Fruit fly (Drosophila melanogaster) whole organism, embryonic: Measurements from ENCODE around the gene ebd1.

Source experiments
- Adf1 ChIP-seq: fragments of 200-800 bp; sonication (Bioruptor generic); IDR thresholded peaks from 2 replicates; pipeline ENCODE4 v1.3.6; 2022; ENCODE audit warnings: missing biosample characterization, missing genetic modification characterization
- Atf-2 ChIP-seq: fragments of 200-800 bp; sonication (Bioruptor generic); optimal IDR thresholded peaks from 2 replicates; lab custom pipeline; 2016; ENCODE audit warnings: missing biosample characterization, missing genetic modification characterization
- BtbVII ChIP-seq: fragments of 200-800 bp; sonication (Bioruptor generic); optimal IDR thresholded peaks from 3 replicates; lab custom pipeline; 2017; ENCODE audit warnings: missing biosample characterization, mild to moderate bottlenecking, missing genetic modification characterization
- CG10654 ChIP-seq: fragments of 200-800 bp; sonication (Bioruptor generic); optimal IDR thresholded peaks from 2 replicates; lab custom pipeline; 2016; ENCODE audit warnings: missing biosample characterization, missing genetic modification characterization
- CG11247 ChIP-seq: fragments of 200-800 bp; sonication (Bioruptor generic); IDR thresholded peaks from 2 replicates; pipeline ENCODE4 v1.3.6; 2022; ENCODE audit warnings: missing biosample characterization, missing genetic modification characterization
- CG11456 ChIP-seq: fragments of 200-800 bp; sonication (Bioruptor generic); IDR thresholded peaks from 3 replicates; pipeline ENCODE4 v1.3.6; 2022; ENCODE audit warnings: missing biosample characterization, missing genetic modification characterization
- CG12769 ChIP-seq: fragments of 200-800 bp; sonication (Bioruptor generic); optimal IDR thresholded peaks from 2 replicates; lab custom pipeline; 2019; ENCODE audit warnings: missing biosample characterization, mild to moderate bottlenecking, missing genetic modification characterization, moderate library complexity
- CG12942 ChIP-seq: fragments of 200-800 bp; sonication (Bioruptor generic); optimal IDR thresholded peaks from 3 replicates; lab custom pipeline; 2016; ENCODE audit warnings: missing biosample characterization, missing genetic modification characterization
- CG16815 ChIP-seq: fragments of 200-800 bp; sonication (Bioruptor generic); optimal IDR thresholded peaks from 3 replicates; lab custom pipeline; 2017; ENCODE audit warnings: missing biosample characterization, mild to moderate bottlenecking, missing genetic modification characterization
- CG17361 ChIP-seq: fragments of 200-800 bp; sonication (Bioruptor generic); IDR thresholded peaks from 3 replicates; pipeline ENCODE4 v1.3.6; 2022; ENCODE audit warnings: missing biosample characterization, missing genetic modification characterization
- CG18262 ChIP-seq: fragments of 200-800 bp; optimal IDR thresholded peaks from 3 replicates; lab custom pipeline; 2019; ENCODE audit warnings: missing biosample characterization, mild to moderate bottlenecking, missing genetic modification characterization, moderate library complexity
- CG2120 ChIP-seq: fragments of 200-800 bp; sonication (Bioruptor generic); optimal IDR thresholded peaks from 3 replicates; lab custom pipeline; 2016; ENCODE audit warnings: missing biosample characterization, missing genetic modification characterization
- CG2712 ChIP-seq: fragments of 200-800 bp; optimal IDR thresholded peaks from 3 replicates; lab custom pipeline; 2019; ENCODE audit warnings: missing biosample characterization, mild to moderate bottlenecking, missing genetic modification characterization, moderate library complexity
- CG30431 ChIP-seq: fragments of 200-800 bp; sonication (Bioruptor generic); optimal IDR thresholded peaks from 2 replicates; lab custom pipeline; 2017; ENCODE audit warnings: missing biosample characterization, missing genetic modification characterization
- CG32532 ChIP-seq: fragments of 200-800 bp; sonication (Bioruptor generic); IDR thresholded peaks from 2 replicates; pipeline ENCODE4 v1.3.6; 2022; ENCODE audit warnings: missing biosample characterization, missing genetic modification characterization
- CG4404 ChIP-seq: fragments of 200-800 bp; sonication (Bioruptor generic); IDR thresholded peaks from 2 replicates; pipeline ENCODE4 v1.3.6; 2022; ENCODE audit warnings: missing biosample characterization, missing genetic modification characterization
- CG5245 ChIP-seq: fragments of 200-800 bp; sonication (Bioruptor generic); optimal IDR thresholded peaks from 3 replicates; lab custom pipeline; 2016; ENCODE audit warnings: missing biosample characterization, missing genetic modification characterization
- CG6765 ChIP-seq: fragments of 200-800 bp; sonication (Bioruptor generic); optimal IDR thresholded peaks from 3 replicates; lab custom pipeline; 2017; ENCODE audit warnings: missing biosample characterization, mild to moderate bottlenecking, missing genetic modification characterization
- CG6813 ChIP-seq: fragments of 200-800 bp; sonication (Bioruptor generic); optimal IDR thresholded peaks from 2 replicates; lab custom pipeline; 2017; ENCODE audit warnings: missing biosample characterization, missing genetic modification characterization, mild to moderate bottlenecking, moderate library complexity, missing genetic modification reagents
- CG7839 ChIP-seq: fragments of 200-800 bp; sonication (Bioruptor generic); optimal IDR thresholded peaks from 3 replicates; lab custom pipeline; 2018; ENCODE audit warnings: missing biosample characterization, mild to moderate bottlenecking, missing genetic modification characterization, moderate library complexity
- CG8388 ChIP-seq: fragments of 200-800 bp; sonication (Bioruptor generic); optimal IDR thresholded peaks from 2 replicates; lab custom pipeline; 2019; ENCODE audit warnings: missing biosample characterization, mild to moderate bottlenecking, missing genetic modification characterization, moderate library complexity
- CG9797 ChIP-seq: fragments of 200-800 bp; sonication (Bioruptor generic); optimal IDR thresholded peaks from 3 replicates; lab custom pipeline; 2018; ENCODE audit warnings: missing biosample characterization, mild to moderate bottlenecking, missing genetic modification characterization
- Deaf1 ChIP-seq: fragments of 200-800 bp; optimal IDR thresholded peaks from 3 replicates; lab custom pipeline; 2019; ENCODE audit warnings: missing biosample characterization, mild to moderate bottlenecking, missing genetic modification characterization, moderate library complexity
- Drgx ChIP-seq: fragments of 200-800 bp; sonication (Bioruptor generic); IDR thresholded peaks from 2 replicates; pipeline ENCODE4 v1.3.6; 2022; ENCODE audit warnings: missing biosample characterization, missing genetic modification characterization
- GATAe ChIP-seq: fragments of 200-800 bp; sonication (Bioruptor generic); conservative IDR thresholded peaks from 2 replicates; pipeline ENCODE4 v1.3.6; 2022; ENCODE audit warnings: missing biosample characterization, missing genetic modification characterization
- Gug ChIP-seq: fragments of 200-800 bp; sonication (Bioruptor generic); IDR thresholded peaks from 4 replicates; pipeline ENCODE4 v1.3.6; 2022; ENCODE audit warnings: missing biosample characterization, missing genetic modification characterization
- HLH4C ChIP-seq: fragments of 200-800 bp; sonication (Bioruptor generic); IDR thresholded peaks from 3 replicates; pipeline ENCODE4 v1.3.6; 2022; ENCODE audit warnings: missing biosample characterization, missing genetic modification characterization; ENCODE audit not compliant: partially characterized antibody
- HmgD ChIP-seq: fragments of 200-800 bp; sonication (Bioruptor generic); optimal IDR thresholded peaks from 3 replicates; lab custom pipeline; 2016; ENCODE audit warnings: missing biosample characterization, missing genetic modification characterization
- HmgZ ChIP-seq: fragments of 200-800 bp; sonication (Bioruptor generic); optimal IDR thresholded peaks from 2 replicates; lab custom pipeline; 2018; ENCODE audit warnings: missing biosample characterization, mild to moderate bottlenecking, missing genetic modification characterization
- Hmx ChIP-seq: fragments of 200-800 bp; sonication (Bioruptor generic); optimal IDR thresholded peaks from 2 replicates; lab custom pipeline; 2016; ENCODE audit warnings: missing biosample characterization, missing genetic modification characterization
- Mes4 ChIP-seq: fragments of 200-800 bp; sonication (Bioruptor generic); optimal IDR thresholded peaks from 2 replicates; lab custom pipeline; 2016; ENCODE audit warnings: missing biosample characterization, missing genetic modification characterization
- Myb ChIP-seq: fragments of 200-800 bp; sonication (Bioruptor generic); optimal IDR thresholded peaks from 2 replicates; lab custom pipeline; 2016; ENCODE audit warnings: missing biosample characterization, missing genetic modification characterization
- Nf-YB ChIP-seq: fragments of 200-800 bp; sonication (Bioruptor generic); optimal IDR thresholded peaks from 3 replicates; lab custom pipeline; 2019; ENCODE audit warnings: missing biosample characterization, mild to moderate bottlenecking, missing genetic modification characterization, moderate library complexity
- NfI ChIP-seq: fragments of 200-800 bp; sonication (Bioruptor generic); optimal IDR thresholded peaks from 3 replicates; lab custom pipeline; 2018; ENCODE audit warnings: missing biosample characterization, mild to moderate bottlenecking, missing genetic modification characterization, moderate library complexity
- Pdp1 ChIP-seq, 2 experiments: fragments of 200-800 bp; sonication (Bioruptor generic); optimal IDR thresholded peaks; 3 replicates each; lab custom pipeline; 2016; ENCODE audit warnings: missing biosample characterization in 2 of 2, missing genetic modification characterization in 2 of 2, mild to moderate bottlenecking in 1 of 2, moderate library complexity in 1 of 2
- aop ChIP-seq: fragments of 200-800 bp; sonication (Bioruptor generic); IDR thresholded peaks from 2 replicates; pipeline ENCODE4 v1.3.6; 2022; ENCODE audit warnings: missing biosample characterization, missing genetic modification characterization
- ap ChIP-seq: fragments of 200-800 bp; sonication (Bioruptor generic); IDR thresholded peaks from 2 replicates; pipeline ENCODE4 v1.3.6; 2022; ENCODE audit warnings: missing biosample characterization, missing genetic modification characterization
- bbx ChIP-seq: fragments of 200-800 bp; sonication (Bioruptor generic); IDR thresholded peaks from 2 replicates; pipeline ENCODE4 v1.3.6; 2022; ENCODE audit warnings: missing biosample characterization, missing genetic modification characterization; ENCODE audit not compliant: partially characterized antibody
- chm ChIP-seq: fragments of 200-800 bp; sonication (Bioruptor generic); IDR thresholded peaks from 2 replicates; pipeline ENCODE4 v1.3.6; 2022; ENCODE audit warnings: missing biosample characterization, missing genetic modification characterization
- ci ChIP-seq: fragments of 200-800 bp; sonication (Bioruptor generic); IDR thresholded peaks from 3 replicates; pipeline ENCODE4 v1.3.6; 2022; ENCODE audit warnings: missing biosample characterization, missing genetic modification characterization
- crc ChIP-seq: fragments of 200-800 bp; sonication (Bioruptor generic); optimal IDR thresholded peaks from 2 replicates; lab custom pipeline; 2016; ENCODE audit warnings: missing biosample characterization, missing genetic modification characterization
- ewg ChIP-seq: fragments of 200-800 bp; sonication (Bioruptor generic); optimal IDR thresholded peaks from 3 replicates; lab custom pipeline; 2017; ENCODE audit warnings: mild to moderate bottlenecking, missing biosample characterization, missing genetic modification reagents, missing genetic modification characterization
- gsb ChIP-seq: fragments of 200-800 bp; sonication (Bioruptor generic); IDR thresholded peaks from 2 replicates; pipeline ENCODE4 v1.3.6; 2022; ENCODE audit warnings: missing biosample characterization, missing genetic modification characterization
- klu ChIP-seq: fragments of 200-800 bp; sonication (Bioruptor generic); IDR thresholded peaks from 2 replicates; pipeline ENCODE4 v1.3.6; 2022; ENCODE audit warnings: missing biosample characterization, missing genetic modification characterization
- ssp ChIP-seq: fragments of 200-800 bp; sonication (Bioruptor generic); IDR thresholded peaks from 2 replicates; pipeline ENCODE4 v1.3.6; 2022; ENCODE audit warnings: missing biosample characterization, missing genetic modification characterization
- toy ChIP-seq: fragments of 200-800 bp; sonication (Bioruptor generic); IDR thresholded peaks from 2 replicates; pipeline ENCODE4 v1.3.6; 2022; ENCODE audit warnings: missing biosample characterization, missing genetic modification characterization

Gene ebd1

DNA sequence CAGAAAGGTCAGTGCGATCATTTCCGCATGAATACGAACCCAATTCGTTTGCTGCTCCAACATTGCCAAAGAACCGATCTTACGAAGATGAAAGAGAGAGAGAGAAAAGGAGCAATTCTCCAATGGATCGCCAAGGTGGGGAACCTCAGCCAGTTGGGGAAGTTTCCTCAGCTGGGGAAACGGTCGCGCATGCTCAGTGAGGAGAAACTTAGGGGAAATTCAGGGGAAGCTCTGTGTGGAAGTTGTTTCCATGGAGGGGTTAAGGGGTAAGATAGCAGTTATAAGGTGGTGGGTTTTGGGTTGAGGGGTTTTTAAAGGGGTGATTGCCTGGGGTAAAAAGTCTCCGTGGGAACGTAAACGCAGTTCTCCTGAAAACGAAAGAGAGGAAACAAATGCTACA, 12.0 kb downstream of the ebd1 start (continued):
- TF ChIP-seq CG6813 (no peak), CG11456 (GFP tag; lab: Robert Waterston, UW) (no peak), CG2712 (tag; lab: Kevin White, UChicago) (no peak), Pdp1 (GFP tag; optimal IDR thresholded peaks at IDR 0.05; lab: Kevin White, UChicago) (no peak), BtbVII (GFP tag; lab: Kevin White, UChicago) (no peak), CG6765 (GFP tag; lab: Kevin White, UChicago) (no peak), HmgD (no peak), CG4404 (no peak), NfI (no peak), Adf1 (GFP tag; lab: Robert Waterston, UW) (no peak), CG32532 (GFP tag; lab: Robert Waterston, UW) (no peak), ewg (GFP tag; lab: Kevin White, UChicago) (peak; percentile 4), Myb (GFP tag; lab: Kevin White, UChicago) (no peak), CG10654 (GFP tag; lab: Kevin White, UChicago) (no peak), ap (no peak), CG5245 (GFP tag; lab: Kevin White, UChicago) (no peak), Hmx (GFP tag; lab: Kevin White, UChicago) (no peak), CG7839 (tag; lab: Kevin White, UChicago) (no peak), klu (GFP tag; lab: Robert Waterston, UW) (no peak), CG9797 (GFP tag; lab: Kevin White, UChicago) (no peak), Gug (GFP tag; lab: Robert Waterston, UW) (no peak), CG30431 (no peak), HmgZ (tag; lab: Kevin White, UChicago) (no peak), CG11247 (GFP tag; lab: Robert Waterston, UW) (no peak), CG12942 (GFP tag; lab: Kevin White, UChicago) (no peak), Nf-YB (peak; percentile 92), CG18262 (tag; lab: Kevin White, UChicago) (no peak), Atf-2 (no peak), Mes4 (GFP tag; lab: Kevin White, UChicago) (no peak), GATAe (GFP tag; lab: Robert Waterston, UW) (no peak), gsb (GFP tag; lab: Robert Waterston, UW) (no peak), CG2120 (GFP tag; lab: Kevin White, UChicago) (no peak), Deaf1 (peak; percentile 94), HLH4C (0 out of 3 replicates have a peak, but pooled peaks have one; percentile 24), CG16815 (GFP tag; lab: Kevin White, UChicago) (no peak), chm (GFP tag; lab: Robert Waterston, UW) (peak; percentile 30; the same call in 1 of the 2 replicates), bbx (no peak; the same call in 1 of the 2 replicates), aop (GFP tag; lab: Robert Waterston, UW) (no peak), CG17361 (GFP tag; lab: Robert Waterston, UW) (no peak), crc (GFP tag; lab: Kevin White, UChicago) (no peak), Drgx (GFP tag; lab: Robert Waterston, UW) (no peak), CG8388 (GFP tag; lab: Kevin White, UChicago) (no peak), toy (GFP tag; lab: Robert Waterston, UW) (no peak), ssp (GFP tag; lab: Robert Waterston, UW) (no peak), ci (GFP tag; lab: Robert Waterston, UW) (no peak), CG12769 (tag; lab: Kevin White, UChicago) (no peak)
